Comparison of ENCODE assay signal across 1 fruit fly cellular context in the genomic region with DNA sequence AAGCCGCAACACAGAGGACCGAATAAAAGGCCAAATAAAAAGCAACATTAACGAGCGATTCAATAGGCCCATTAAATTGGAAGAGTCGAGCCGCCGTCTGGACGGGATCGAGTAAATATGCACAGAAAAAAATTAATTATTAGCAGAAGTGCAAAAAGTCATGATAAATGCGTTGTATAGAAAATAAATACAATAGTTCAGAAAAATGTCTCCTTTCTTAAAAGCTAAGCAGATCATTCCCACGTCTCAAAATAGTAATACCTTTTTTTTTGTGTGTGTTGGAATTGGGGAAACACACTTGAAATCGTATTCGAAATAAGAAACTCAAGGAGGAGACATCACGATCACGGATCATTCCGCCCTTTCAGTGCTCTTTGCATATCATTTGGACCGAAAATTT.
TF ChIP-seq lines count a peak whose summit lies in the region.

No protein-coding gene starts in this region.

TF ChIP-seq in whole organism, embryonic, 481 proteins besides CTCF, POLR2A, EP300 and RAD21 (continued from another document and continues in another):
- TF ChIP-seq CG9797 (GFP tag; optimal IDR thresholded peaks at IDR 0.05; lab: Kevin White, UChicago), result no peak
- TF ChIP-seq crc (GFP tag; optimal IDR thresholded peaks at IDR 0.05; lab: Kevin White, UChicago), result no peak
- TF ChIP-seq CG5180 (GFP tag; optimal IDR thresholded peaks at IDR 0.05; lab: Kevin White, UChicago), result peak; percentile 32
- no peak for TF ChIP-seq CG12155 (GFP tag; optimal IDR thresholded peaks at IDR 0.05; lab: Kevin White, UChicago)
- peak; percentile 13 for TF ChIP-seq HHEX (GFP tag; optimal IDR thresholded peaks at IDR 0.05; lab: Kevin White, UChicago)
- TF ChIP-seq Xrp1 (GFP tag; IDR thresholded peaks at IDR 0.05; lab: Robert Waterston, UW), result peak; percentile 60
- no peak for TF ChIP-seq eyg (GFP tag; optimal IDR thresholded peaks at IDR 0.05; lab: Kevin White, UChicago)
- TF ChIP-seq CG15269 (tag; optimal IDR thresholded peaks at IDR 0.05; lab: Kevin White, UChicago), result peak; percentile 53
- TF ChIP-seq H15 (GFP tag; IDR thresholded peaks at IDR 0.05; lab: Robert Waterston, UW), result peak; percentile 52; the same call in 1 of the 3 replicates
- TF ChIP-seq gcm2 (GFP tag; optimal IDR thresholded peaks at IDR 0.05; lab: Kevin White, UChicago), result no peak
- TF ChIP-seq CG14860 (GFP tag; IDR thresholded peaks at IDR 0.05; lab: Robert Waterston, UW; ENCODE audit: partially characterized antibody), result no peak
- TF ChIP-seq gcm (GFP tag; optimal IDR thresholded peaks at IDR 0.05; lab: Kevin White, UChicago), result no peak
- TF ChIP-seq hkb (optimal IDR thresholded peaks at IDR 0.05; lab: Kevin White, UChicago), result no peak
- peak; percentile 39; the same call in 1 of the 2 replicates for TF ChIP-seq hkb (GFP tag; IDR thresholded peaks at IDR 0.05; lab: Robert Waterston, UW)
- 0 out of 3 replicates have a peak, but pooled peaks have one; percentile 58 for TF ChIP-seq Mrtf (GFP tag; IDR thresholded peaks at IDR 0.05; lab: Robert Waterston, UW)
- no peak for TF ChIP-seq pfk (GFP tag; optimal IDR thresholded peaks at IDR 0.05; lab: Kevin White, UChicago)
- TF ChIP-seq CG8359 (GFP tag; optimal IDR thresholded peaks at IDR 0.05; lab: Kevin White, UChicago; ENCODE audit: borderline replicate concordance), result peak; percentile 12
- no peak for TF ChIP-seq hbn (GFP tag; IDR thresholded peaks at IDR 0.05; lab: Robert Waterston, UW; ENCODE audit: partially characterized antibody)
- TF ChIP-seq Meics (GFP tag; optimal IDR thresholded peaks at IDR 0.05; lab: Kevin White, UChicago), result peak; percentile 3
- no peak for TF ChIP-seq CG32767 (GFP tag; IDR thresholded peaks at IDR 0.05; lab: Robert Waterston, UW)
- no peak for TF ChIP-seq btn (GFP tag; optimal IDR thresholded peaks at IDR 0.05; lab: Kevin White, UChicago)
- peak; percentile 55 for TF ChIP-seq Xbp1 (GFP tag; optimal IDR thresholded peaks at IDR 0.05; lab: Kevin White, UChicago)
- no peak for TF ChIP-seq CG2116 (GFP tag; optimal IDR thresholded peaks at IDR 0.05; lab: Kevin White, UChicago)
- peak; percentile 12 for TF ChIP-seq kah (GFP tag; optimal IDR thresholded peaks at IDR 0.05; lab: Kevin White, UChicago)
- peak; percentile 37 for TF ChIP-seq CG18476 (GFP tag; optimal IDR thresholded peaks at IDR 0.05; lab: Kevin White, UChicago)
- TF ChIP-seq CG6791 (GFP tag; IDR thresholded peaks at IDR 0.05; lab: Robert Waterston, UW; ENCODE audit: partially characterized antibody), result no peak
- no peak for TF ChIP-seq fu2 (GFP tag; optimal IDR thresholded peaks at IDR 0.05; lab: Kevin White, UChicago)
- TF ChIP-seq bigmax (GFP tag; optimal IDR thresholded peaks at IDR 0.05; lab: Kevin White, UChicago), result no peak
- TF ChIP-seq CG10565 (GFP tag; optimal IDR thresholded peaks at IDR 0.05; lab: Kevin White, UChicago), result no peak
- no peak for TF ChIP-seq hth (optimal IDR thresholded peaks at IDR 0.05; lab: Kevin White, UChicago)
- no peak for TF ChIP-seq CG15514 (GFP tag; optimal IDR thresholded peaks at IDR 0.05; lab: Kevin White, UChicago)
- TF ChIP-seq zen (tag; optimal IDR thresholded peaks at IDR 0.05; lab: Kevin White, UChicago), result peak; percentile 24
- TF ChIP-seq h (optimal IDR thresholded peaks at IDR 0.05; lab: Kevin White, UChicago), result no peak
- TF ChIP-seq ci (GFP tag; IDR thresholded peaks at IDR 0.05; lab: Robert Waterston, UW), result peak; percentile 83
- no peak for TF ChIP-seq Adf1 (GFP tag; IDR thresholded peaks at IDR 0.05; lab: Robert Waterston, UW)
- peak; percentile 31 for TF ChIP-seq CG4820 (GFP tag; optimal IDR thresholded peaks at IDR 0.05; lab: Kevin White, UChicago)
- no peak for TF ChIP-seq fd3F (GFP tag; optimal IDR thresholded peaks at IDR 0.05; lab: Kevin White, UChicago)
- no peak for TF ChIP-seq schlank (tag; optimal IDR thresholded peaks at IDR 0.05; lab: Kevin White, UChicago)
- no peak for TF ChIP-seq Dp (GFP tag; optimal IDR thresholded peaks at IDR 0.05; lab: Kevin White, UChicago)
- TF ChIP-seq CG11093 (GFP tag; IDR thresholded peaks at IDR 0.05; lab: Robert Waterston, UW), result no peak
- TF ChIP-seq Drgx (GFP tag; IDR thresholded peaks at IDR 0.05; lab: Robert Waterston, UW), result no peak
- no peak for TF ChIP-seq Dad (GFP tag; optimal IDR thresholded peaks at IDR 0.05; lab: Kevin White, UChicago)
- TF ChIP-seq Dbx (GFP tag; IDR thresholded peaks at IDR 0.05; lab: Robert Waterston, UW), result no peak
- peak; percentile 75 for TF ChIP-seq CG17359 (tag; optimal IDR thresholded peaks at IDR 0.05; lab: Kevin White, UChicago)
- TF ChIP-seq aop (GFP tag; IDR thresholded peaks at IDR 0.05; lab: Robert Waterston, UW), result no peak
- TF ChIP-seq CG12071 (GFP tag; optimal IDR thresholded peaks at IDR 0.05; lab: Kevin White, UChicago), result peak; percentile 4
- no peak for TF ChIP-seq Vsx1 (GFP tag; optimal IDR thresholded peaks at IDR 0.05; lab: Kevin White, UChicago)
- TF ChIP-seq CG17802 (tag; optimal IDR thresholded peaks at IDR 0.05; lab: Kevin White, UChicago), result no peak
- TF ChIP-seq Nf-YB (GFP tag; optimal IDR thresholded peaks at IDR 0.05; lab: Kevin White, UChicago), result no peak
- no peak for TF ChIP-seq psq (GFP tag; optimal IDR thresholded peaks at IDR 0.05; lab: Kevin White, UChicago)
- TF ChIP-seq Aef1 (GFP tag; IDR thresholded peaks at IDR 0.05; lab: Robert Waterston, UW), result no peak; the same call in 2 of the 3 replicates
- TF ChIP-seq CG6254 (GFP tag; optimal IDR thresholded peaks at IDR 0.05; lab: Kevin White, UChicago), result peak; percentile 10
- TF ChIP-seq unpg (GFP tag; optimal IDR thresholded peaks at IDR 0.05; lab: Kevin White, UChicago), result peak; percentile 59
- TF ChIP-seq Bteb2 (GFP tag; optimal IDR thresholded peaks at IDR 0.05; lab: Kevin White, UChicago), result no peak
- TF ChIP-seq Trl (optimal IDR thresholded peaks at IDR 0.05; lab: Kevin White, UChicago), result no peak
- TF ChIP-seq Trl (GFP tag; optimal IDR thresholded peaks at IDR 0.05; lab: Kevin White, UChicago), result no peak
- peak; percentile 48 for TF ChIP-seq CoRest (tag; optimal IDR thresholded peaks at IDR 0.05; lab: Kevin White, UChicago)
- TF ChIP-seq CG1233 (GFP tag; optimal IDR thresholded peaks at IDR 0.05; lab: Kevin White, UChicago), result peak; percentile 18
- no peak for TF ChIP-seq inv (GFP tag; IDR thresholded peaks at IDR 0.05; lab: Robert Waterston, UW; ENCODE audit: partially characterized antibody)
- TF ChIP-seq sima (GFP tag; optimal IDR thresholded peaks at IDR 0.05; lab: Kevin White, UChicago), result no peak
- TF ChIP-seq prd (optimal IDR thresholded peaks at IDR 0.05; lab: Kevin White, UChicago), result no peak
- TF ChIP-seq prd (GFP tag; IDR thresholded peaks at IDR 0.05; lab: Robert Waterston, UW), result peak; percentile 50; the same call in 1 of the 3 replicates
- no peak for TF ChIP-seq CG42726 (GFP tag; IDR thresholded peaks at IDR 0.05; lab: Robert Waterston, UW; ENCODE audit: partially characterized antibody)
- TF ChIP-seq gsb-n (tag; optimal IDR thresholded peaks at IDR 0.05; lab: Kevin White, UChicago), result peak; percentile 0
- TF ChIP-seq gt (GFP tag; IDR thresholded peaks at IDR 0.05; lab: Robert Waterston, UW), result no peak
- no peak for TF ChIP-seq nerfin-2 (GFP tag; IDR thresholded peaks at IDR 0.05; lab: Robert Waterston, UW; ENCODE audit: partially characterized antibody)
- TF ChIP-seq ken (GFP tag; IDR thresholded peaks at IDR 0.05; lab: Robert Waterston, UW), result peak; percentile 68; the same call in 2 of the 3 replicates
- TF ChIP-seq crol (GFP tag; IDR thresholded peaks at IDR 0.05; lab: Robert Waterston, UW), result no peak
- TF ChIP-seq CG14667 (GFP tag; IDR thresholded peaks at IDR 0.05; lab: Robert Waterston, UW), result no peak
- TF ChIP-seq HmgZ (tag; optimal IDR thresholded peaks at IDR 0.05; lab: Kevin White, UChicago), result no peak
- TF ChIP-seq Neu2 (GFP tag; optimal IDR thresholded peaks at IDR 0.05; lab: Kevin White, UChicago; ENCODE audit: borderline replicate concordance), result no peak
- no peak for TF ChIP-seq Lpt (GFP tag; optimal IDR thresholded peaks at IDR 0.05; lab: Kevin White, UChicago)
- TF ChIP-seq Hmx (GFP tag; optimal IDR thresholded peaks at IDR 0.05; lab: Kevin White, UChicago), result no peak
- TF ChIP-seq CG12769 (tag; optimal IDR thresholded peaks at IDR 0.05; lab: Kevin White, UChicago), result no peak
- no peak for TF ChIP-seq cad (GFP tag; optimal IDR thresholded peaks at IDR 0.05; lab: Kevin White, UChicago)
- TF ChIP-seq peb (GFP tag; IDR thresholded peaks at IDR 0.05; lab: Robert Waterston, UW), result no peak
- peak; percentile 70 for TF ChIP-seq CG11504 (tag; optimal IDR thresholded peaks at IDR 0.05; lab: Kevin White, UChicago)
- TF ChIP-seq CG2875 (GFP tag; optimal IDR thresholded peaks at IDR 0.05; lab: Kevin White, UChicago), result peak; percentile 45
- TF ChIP-seq Oaz (GFP tag; IDR thresholded peaks at IDR 0.05; lab: Robert Waterston, UW), result 0 out of 2 replicates have a peak, but pooled peaks have one; percentile 28
- TF ChIP-seq gem (tag; optimal IDR thresholded peaks at IDR 0.05; lab: Kevin White, UChicago), result peak; percentile 69
- no peak for TF ChIP-seq CkIIα-i1 (GFP tag; IDR thresholded peaks at IDR 0.05; lab: Robert Waterston, UW)
- TF ChIP-seq CG12744 (GFP tag; optimal IDR thresholded peaks at IDR 0.05; lab: Kevin White, UChicago), result no peak
- no peak for TF ChIP-seq Bgb (GFP tag; IDR thresholded peaks at IDR 0.05; lab: Robert Waterston, UW; ENCODE audit: partially characterized antibody)
- no peak for TF ChIP-seq CG13894 (tag; optimal IDR thresholded peaks at IDR 0.05; lab: Kevin White, UChicago)
- no peak for TF ChIP-seq CG17912 (GFP tag; optimal IDR thresholded peaks at IDR 0.05; lab: Kevin White, UChicago)
- peak; percentile 59 for TF ChIP-seq CG4424 (GFP tag; optimal IDR thresholded peaks at IDR 0.05; lab: Kevin White, UChicago)
- TF ChIP-seq tup (GFP tag; optimal IDR thresholded peaks at IDR 0.05; lab: Kevin White, UChicago), result no peak
- peak; percentile 6 for TF ChIP-seq pnt (GFP tag; optimal IDR thresholded peaks at IDR 0.05; lab: Kevin White, UChicago)
- peak; percentile 95 for TF ChIP-seq sens (GFP tag; lab: Kevin White, UChicago)
- TF ChIP-seq CG1647 (GFP tag; optimal IDR thresholded peaks at IDR 0.05; lab: Kevin White, UChicago), result peak; percentile 1
- TF ChIP-seq insv (GFP tag; optimal IDR thresholded peaks at IDR 0.05; lab: Kevin White, UChicago), result no peak
- no peak for TF ChIP-seq CG11560 (tag; IDR thresholded peaks at IDR 0.05; lab: Robert Waterston, UW)
- TF ChIP-seq CG3163 (GFP tag; optimal IDR thresholded peaks at IDR 0.05; lab: Kevin White, UChicago), result no peak
- peak; percentile 34 for TF ChIP-seq bab2 (GFP tag; optimal IDR thresholded peaks at IDR 0.05; lab: Kevin White, UChicago)
- no peak for TF ChIP-seq jumu (GFP tag; optimal IDR thresholded peaks at IDR 0.05; lab: Kevin White, UChicago)
- TF ChIP-seq Hey (tag; optimal IDR thresholded peaks at IDR 0.05; lab: Kevin White, UChicago), result no peak
- peak; percentile 32 for TF ChIP-seq tio (GFP tag; optimal IDR thresholded peaks at IDR 0.05; lab: Kevin White, UChicago)
- no peak for TF ChIP-seq unc-4 (GFP tag; IDR thresholded peaks at IDR 0.05; lab: Robert Waterston, UW; ENCODE audit: partially characterized antibody)
- no peak for TF ChIP-seq Eip74EF (GFP tag; optimal IDR thresholded peaks at IDR 0.05; lab: Kevin White, UChicago)
- TF ChIP-seq Dip3 (GFP tag; optimal IDR thresholded peaks at IDR 0.05; lab: Kevin White, UChicago), result no peak
- peak; percentile 45 for TF ChIP-seq fd96Cb (tag; optimal IDR thresholded peaks at IDR 0.05; lab: Kevin White, UChicago)
- peak; percentile 39 for TF ChIP-seq Fer3 (tag; optimal IDR thresholded peaks at IDR 0.05; lab: Kevin White, UChicago)
- 0 out of 2 replicates have a peak, but pooled peaks have one; percentile 15 for TF ChIP-seq onecut (GFP tag; IDR thresholded peaks at IDR 0.05; lab: Robert Waterston, UW)
- no peak for TF ChIP-seq toy (GFP tag; IDR thresholded peaks at IDR 0.05; lab: Robert Waterston, UW)
- TF ChIP-seq MESR4 (GFP tag; optimal IDR thresholded peaks at IDR 0.05; lab: Kevin White, UChicago), result no peak
- TF ChIP-seq CG1024 (GFP tag; IDR thresholded peaks at IDR 0.05; lab: Robert Waterston, UW), result no peak
- peak; percentile 33 for TF ChIP-seq CG3407 (GFP tag; optimal IDR thresholded peaks at IDR 0.05; lab: Kevin White, UChicago)
- TF ChIP-seq CG2712 (tag; optimal IDR thresholded peaks at IDR 0.05; lab: Kevin White, UChicago), result peak; percentile 66
- TF ChIP-seq CG1603 (tag; optimal IDR thresholded peaks at IDR 0.05; lab: Kevin White, UChicago), result peak; percentile 39
- no peak for TF ChIP-seq Fer2 (tag; optimal IDR thresholded peaks at IDR 0.05; lab: Kevin White, UChicago)
- TF ChIP-seq CG11696 (GFP tag; IDR thresholded peaks at IDR 0.05; lab: Robert Waterston, UW), result no peak
- TF ChIP-seq Lhr (GFP tag; optimal IDR thresholded peaks at IDR 0.05; lab: Kevin White, UChicago), result peak; percentile 4
- TF ChIP-seq Blimp-1 (GFP tag; optimal IDR thresholded peaks at IDR 0.05; lab: Kevin White, UChicago), result peak; percentile 59
- TF ChIP-seq Sry-β (GFP tag; optimal IDR thresholded peaks at IDR 0.05; lab: Kevin White, UChicago), result no peak
- TF ChIP-seq ato (GFP tag; IDR thresholded peaks at IDR 0.05; lab: Robert Waterston, UW; ENCODE audit: partially characterized antibody), result no peak
- no peak for TF ChIP-seq BtbVII (GFP tag; optimal IDR thresholded peaks at IDR 0.05; lab: Kevin White, UChicago)
- TF ChIP-seq chif (GFP tag; optimal IDR thresholded peaks at IDR 0.05; lab: Kevin White, UChicago), result peak; percentile 43 to 55
- peak; percentile 44 for TF ChIP-seq ind (GFP tag; optimal IDR thresholded peaks at IDR 0.05; lab: Kevin White, UChicago)
- TF ChIP-seq CG10274 (GFP tag; optimal IDR thresholded peaks at IDR 0.05; lab: Kevin White, UChicago), result no peak
- peak; percentile 13 for TF ChIP-seq CG33557 (GFP tag; optimal IDR thresholded peaks at IDR 0.05; lab: Kevin White, UChicago)
- peak; percentile 70 for TF ChIP-seq Oli (tag; optimal IDR thresholded peaks at IDR 0.05; lab: Kevin White, UChicago)
- TF ChIP-seq CG4282 (GFP tag; optimal IDR thresholded peaks at IDR 0.05; lab: Kevin White, UChicago), result no peak
- TF ChIP-seq Gsc (GFP tag; IDR thresholded peaks at IDR 0.05; lab: Robert Waterston, UW), result no peak
- TF ChIP-seq Atf6 (GFP tag; IDR thresholded peaks at IDR 0.05; lab: Robert Waterston, UW), result peak; percentile 11; the same call in 1 of the 2 replicates
- TF ChIP-seq fd64A (GFP tag; optimal IDR thresholded peaks at IDR 0.05; lab: Kevin White, UChicago), result no peak
- TF ChIP-seq CG9437 (GFP tag; optimal IDR thresholded peaks at IDR 0.05; lab: Kevin White, UChicago), result no peak
- peak; percentile 56 for TF ChIP-seq Hsf (GFP tag; optimal IDR thresholded peaks at IDR 0.05; lab: Kevin White, UChicago)
- TF ChIP-seq CG10979 (tag; optimal IDR thresholded peaks at IDR 0.05; lab: Kevin White, UChicago), result peak; percentile 70
- TF ChIP-seq Nf-YC (tag; optimal IDR thresholded peaks at IDR 0.05; lab: Kevin White, UChicago), result no peak
